Worm (Caenorhabditis elegans) whole organism, L1 larva: ENCODE measurements around the gene srv-29.

Experiments
- C04F5.9 ChIP-seq: sonication (generic microtip); optimal IDR thresholded peaks from 2 replicates; lab custom pipeline; 2016; ENCODE audit warnings: missing genetic modification characterization, missing compliant biosample characterization
- C34B4.2 ChIP-seq: sonication (generic microtip); optimal IDR thresholded peaks from 2 replicates; lab custom pipeline; 2017; ENCODE audit warnings: mild to moderate bottlenecking, missing genetic modification characterization, missing compliant biosample characterization
- alr-1 ChIP-seq: fragments of 200-800 bp; sonication (Bioruptor generic); optimal IDR thresholded peaks from 2 replicates; lab custom pipeline; 2018; ENCODE audit warnings: borderline replicate concordance, mild to moderate bottlenecking, missing genetic modification characterization, missing compliant biosample characterization
- aly-2 ChIP-seq: fragments of 150-350 bp; optimal IDR thresholded peaks from 2 replicates; lab custom pipeline; 2014; ENCODE audit warnings: missing biosample characterization, missing genetic modification characterization
- ceh-8 ChIP-seq: fragments of 200-800 bp; sonication (Bioruptor generic); optimal IDR thresholded peaks from 2 replicates; lab custom pipeline; 2018; ENCODE audit warnings: mild to moderate bottlenecking, missing genetic modification characterization, moderate library complexity, missing compliant biosample characterization
- dsc-1 ChIP-seq: sonication (generic microtip); optimal IDR thresholded peaks from 2 replicates; lab custom pipeline; 2016; ENCODE audit warnings: mild to moderate bottlenecking, missing genetic modification characterization, missing compliant biosample characterization
- efl-1 ChIP-seq, 4 experiments: fragments of 150-350 bp; optimal IDR thresholded peaks in 3 of 4; peaks in 1 of 4; 1 replicate in 1 of 4; 2 replicates in 3 of 4; lab custom pipeline; 2014; ENCODE audit warnings: missing biosample characterization in 2 of 4, missing genetic modification characterization in 2 of 4, missing genetic modification reagents in 2 of 4
- efl-3 ChIP-seq: fragments of 200-800 bp; sonication (Bioruptor generic); optimal IDR thresholded peaks from 2 replicates; lab custom pipeline; 2018; ENCODE audit warnings: mild to moderate bottlenecking, missing genetic modification characterization, missing compliant biosample characterization
- egl-13 ChIP-seq: sonication (generic microtip); optimal IDR thresholded peaks from 2 replicates; lab custom pipeline; 2016; ENCODE audit warnings: missing genotype, missing genetic modification reagents, missing genetic modification characterization, missing compliant biosample characterization
- egl-27 ChIP-seq, 2 experiments: fragments of 150-350 bp in 1 of 2; sonication (generic microtip); optimal IDR thresholded peaks; 3 replicates each; lab custom pipeline; 2017 to 2018; ENCODE audit warnings: missing biosample characterization in 2 of 2, missing genetic modification characterization in 2 of 2, missing genetic modification reagents in 2 of 2
- elt-2 ChIP-seq: sonication (generic microtip); optimal IDR thresholded peaks from 2 replicates; lab custom pipeline; 2016; ENCODE audit warnings: missing genetic modification characterization, mild to moderate bottlenecking, inconsistent platforms, missing compliant biosample characterization, missing genetic modification reagents
- fkh-10 ChIP-seq: sonication (generic microtip); optimal IDR thresholded peaks from 2 replicates; lab custom pipeline; 2017; ENCODE audit warnings: missing biosample characterization, missing genetic modification reagents, missing genetic modification characterization
- fkh-4 ChIP-seq: sonication (generic microtip); optimal IDR thresholded peaks from 2 replicates; lab custom pipeline; 2016; ENCODE audit warnings: missing compliant biosample characterization, missing genetic modification characterization, borderline replicate concordance
- fkh-8 ChIP-seq: sonication (generic microtip); optimal IDR thresholded peaks from 2 replicates; lab custom pipeline; 2016; ENCODE audit warnings: mild to moderate bottlenecking, missing genetic modification characterization, missing compliant biosample characterization
- fos-1 ChIP-seq: fragments of 150-350 bp; optimal IDR thresholded peaks from 2 replicates; lab custom pipeline; 2014; ENCODE audit warnings: missing biosample characterization, missing genetic modification characterization
- hpl-2 ChIP-seq: fragments of 150-350 bp; optimal IDR thresholded peaks from 2 replicates; lab custom pipeline; 2014; ENCODE audit warnings: missing biosample characterization, missing genetic modification reagents, missing genetic modification characterization
- lin-39 ChIP-seq: fragments of 150-350 bp; optimal IDR thresholded peaks from 2 replicates; lab custom pipeline; 2014; ENCODE audit warnings: missing biosample characterization, missing genetic modification reagents, missing genetic modification characterization
- lsy-2 ChIP-seq, 2 experiments: fragments of 150-350 bp; optimal IDR thresholded peaks; 2 replicates each; lab custom pipeline; 2014; ENCODE audit warnings: missing biosample characterization in 2 of 2, missing genetic modification characterization in 2 of 2
- mdl-1 ChIP-seq, 2 experiments: fragments of 150-350 bp; optimal IDR thresholded peaks; 2 replicates each; lab custom pipeline; 2014 to 2017; ENCODE audit warnings: missing biosample characterization in 2 of 2, missing genetic modification characterization in 2 of 2, inconsistent platforms in 1 of 2
- mep-1 ChIP-seq: fragments of 150-350 bp; optimal IDR thresholded peaks from 2 replicates; lab custom pipeline; 2014; ENCODE audit warnings: missing biosample characterization, missing genetic modification characterization
- nhr-11 ChIP-seq: fragments of 150-350 bp; optimal IDR thresholded peaks from 2 replicates; lab custom pipeline; 2014; ENCODE audit warnings: missing biosample characterization, missing genetic modification characterization
- nhr-12 ChIP-seq: sonication (generic microtip); optimal IDR thresholded peaks from 2 replicates; lab custom pipeline; 2017; ENCODE audit warnings: missing biosample characterization, missing genetic modification characterization
- nhr-20 ChIP-seq: sonication (generic microtip); optimal IDR thresholded peaks from 2 replicates; lab custom pipeline; 2016; ENCODE audit warnings: mild to moderate bottlenecking, missing genetic modification characterization, missing compliant biosample characterization
- nhr-47 ChIP-seq: sonication (generic microtip); optimal IDR thresholded peaks from 2 replicates; lab custom pipeline; 2016; ENCODE audit warnings: mild to moderate bottlenecking, missing genetic modification characterization, moderate library complexity, missing compliant biosample characterization
- pqm-1 ChIP-seq: sonication (generic microtip); optimal IDR thresholded peaks from 3 replicates; lab custom pipeline; 2017; ENCODE audit warnings: missing biosample characterization, missing genetic modification characterization
- sox-4 ChIP-seq: sonication (generic microtip); optimal IDR thresholded peaks from 2 replicates; lab custom pipeline; 2016; ENCODE audit warnings: missing genetic modification characterization, missing compliant biosample characterization
- sptf-1 ChIP-seq: fragments of 150-350 bp; optimal IDR thresholded peaks from 2 replicates; lab custom pipeline; 2014; ENCODE audit warnings: missing biosample characterization, missing genetic modification characterization
- swsn-7 ChIP-seq: sonication (generic microtip); optimal IDR thresholded peaks from 2 replicates; lab custom pipeline; 2016; ENCODE audit warnings: missing genetic modification characterization, missing compliant biosample characterization
- unc-130 ChIP-seq: fragments of 150-350 bp; optimal IDR thresholded peaks from 2 replicates; lab custom pipeline; 2017; ENCODE audit warnings: missing biosample characterization, missing genetic modification characterization, inconsistent platforms
- unc-98 ChIP-seq: fragments of 200-800 bp; sonication (Bioruptor generic); IDR thresholded peaks from 2 replicates; pipeline ENCODE4 v1.3.6; 2022; ENCODE audit warnings: missing genetic modification characterization, missing compliant biosample characterization
- ztf-4 ChIP-seq: fragments of 150-350 bp; optimal IDR thresholded peaks from 2 replicates; lab custom pipeline; 2014; ENCODE audit warnings: missing biosample characterization, missing genetic modification characterization

The srv-29 gene

DNA sequence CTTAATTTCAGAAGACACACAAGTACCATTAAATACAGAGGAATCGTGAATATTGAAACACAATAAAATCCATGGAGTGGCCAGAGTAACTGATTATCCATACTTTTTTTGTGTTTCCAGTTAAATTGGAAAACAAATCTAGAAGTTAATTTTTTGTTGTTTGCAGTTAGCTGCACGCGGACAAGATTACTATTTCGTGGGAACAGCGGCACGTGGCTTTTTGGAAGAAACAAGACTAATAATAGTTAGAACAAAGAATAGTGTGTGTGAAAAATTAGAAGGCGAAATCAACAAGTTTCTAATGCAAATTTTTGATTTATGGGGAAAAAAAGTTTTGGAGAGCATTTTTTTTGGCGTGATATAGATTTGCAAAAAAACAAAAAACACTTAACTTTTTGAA lies at the start of gene srv-29:
Gene srv-29 (minus strand): TSS at position 101 of the 400 bp plus-strand sequence.
- no peak for TF ChIP-seq unc-130 (tag; lab: Kevin White, UChicago)
- TF ChIP-seq ztf-4: no peak
- no peak for TF ChIP-seq swsn-7 (tag; lab: Kevin White, UChicago)
- no peak for TF ChIP-seq nhr-12
- TF ChIP-seq mdl-1 (tag; optimal IDR thresholded peaks at IDR 0.05; lab: Kevin White, UChicago): no peak
- no peak for TF ChIP-seq fkh-4 (tag; lab: Kevin White, UChicago)
- no peak for TF ChIP-seq C34B4.2 (tag; lab: Kevin White, UChicago)
- TF ChIP-seq efl-1 (optimal IDR thresholded peaks at IDR 0.05; lab: Kevin White, UChicago): no peak
- no peak for TF ChIP-seq efl-1 (GFP tag; optimal IDR thresholded peaks at IDR 0.05 in 1 of 2; lab: Kevin White, UChicago)
- TF ChIP-seq, all 84 proteins: peak for 0

DNA sequence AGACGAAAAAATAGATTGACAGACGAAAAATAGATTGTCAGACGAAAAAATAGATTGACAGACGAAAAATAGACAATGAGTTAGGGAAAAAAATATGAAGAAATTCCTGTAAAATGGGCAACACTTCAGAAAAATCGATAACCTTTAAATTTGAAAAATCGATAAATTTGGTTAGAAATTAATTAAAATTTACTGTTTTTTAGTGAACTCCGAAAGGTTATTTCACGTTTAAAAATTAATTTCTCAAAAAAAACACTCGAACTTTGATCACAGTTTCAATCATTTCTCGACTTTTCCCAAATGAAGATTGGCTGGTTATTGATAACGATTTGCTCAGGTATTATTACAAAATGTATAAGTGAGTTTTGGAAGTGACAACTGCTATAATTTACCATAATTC lies 41.0 kb upstream of the srv-29 start, which contains the start of gene csp-2:
Gene csp-2 (plus strand): TSS at position 301 of the 400 bp plus-strand sequence.
- no peak for TF ChIP-seq mep-1
- TF ChIP-seq sox-4: no peak
- TF ChIP-seq aly-2 (tag; lab: Kevin White, UChicago): no peak
- no peak for TF ChIP-seq hpl-2 (GFP tag; lab: Kevin White, UChicago)
- TF ChIP-seq C04F5.9 (tag; lab: Kevin White, UChicago): no peak
- no peak for TF ChIP-seq fkh-8
- TF ChIP-seq pqm-1 (tag; lab: Kevin White, UChicago): no peak
- no peak for TF ChIP-seq mdl-1 (tag; optimal IDR thresholded peaks at IDR 0.05; lab: Kevin White, UChicago)
- no peak for TF ChIP-seq nhr-11 (tag; lab: Kevin White, UChicago)
- no peak for TF ChIP-seq elt-2
- no peak for TF ChIP-seq nhr-47 (tag; lab: Kevin White, UChicago)
- TF ChIP-seq dsc-1 (tag; lab: Kevin White, UChicago): no peak
- TF ChIP-seq ceh-8 (GFP tag; lab: Kevin White, UChicago): no peak
- no peak for TF ChIP-seq fkh-10

DNA sequence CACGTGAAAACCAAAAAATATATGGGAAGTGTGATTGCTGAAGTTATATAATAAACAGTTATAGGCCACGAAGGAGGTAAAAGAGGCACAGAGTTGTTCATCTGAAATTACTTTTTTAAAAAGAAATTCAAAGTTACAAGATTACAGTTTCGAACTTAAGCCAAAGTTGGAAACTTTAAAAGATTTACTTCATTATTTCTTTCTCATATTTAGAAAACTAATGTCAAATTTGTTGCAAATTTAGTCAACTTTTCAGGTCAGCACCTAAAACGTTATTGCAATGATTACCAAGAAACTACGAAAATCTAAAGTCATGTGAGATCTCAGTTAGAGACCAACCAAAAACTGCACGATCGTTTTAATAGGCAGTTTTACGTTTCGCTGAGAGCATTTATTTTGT lies 37.2 kb upstream of the srv-29 start, which contains the start of gene srv-25:
Gene srv-25 (minus strand): TSS at position 101 of the 400 bp plus-strand sequence.
- TF ChIP-seq sptf-1 (tag; lab: Kevin White, UChicago): no peak
- no peak for TF ChIP-seq lsy-2 (tag; optimal IDR thresholded peaks at IDR 0.05; lab: Kevin White, UChicago)
- no peak for TF ChIP-seq egl-27 (tag; optimal IDR thresholded peaks at IDR 0.05; lab: Kevin White, UChicago)
- TF ChIP-seq lin-39 (tag; lab: Kevin White, UChicago): no peak
- TF ChIP-seq efl-3 (GFP tag; lab: Kevin White, UChicago): no peak

DNA sequence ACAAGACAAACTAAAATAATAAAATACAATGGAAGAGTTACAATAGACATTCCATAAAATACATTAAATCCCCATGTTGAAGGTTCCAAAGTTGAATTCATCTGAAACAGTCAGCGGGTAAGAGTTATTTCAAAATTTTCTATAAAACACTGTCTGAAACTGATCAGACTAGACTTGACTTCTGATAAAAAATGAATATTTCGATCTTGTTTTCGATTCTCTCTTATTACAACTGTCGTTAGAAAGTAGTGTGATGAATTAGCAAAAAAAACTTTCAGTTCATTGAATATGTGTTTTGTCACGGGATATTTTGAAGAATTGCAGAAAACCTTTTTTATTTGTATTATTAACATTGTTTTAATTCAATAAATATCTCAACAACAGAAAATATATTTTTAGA lies 35.4 kb upstream of the srv-29 start, which contains the start of gene srv-26:
Gene srv-26 (minus strand): TSS at position 101 of the 400 bp plus-strand sequence.
- TF ChIP-seq efl-1 (optimal IDR thresholded peaks at IDR 0.05; lab: Kevin White, UChicago) (no peak), efl-1 (GFP tag; optimal IDR thresholded peaks at IDR 0.05 in 1 of 2; lab: Kevin White, UChicago) (peak in 1 of 2 experiments; percentile 48), mep-1 (no peak)

DNA sequence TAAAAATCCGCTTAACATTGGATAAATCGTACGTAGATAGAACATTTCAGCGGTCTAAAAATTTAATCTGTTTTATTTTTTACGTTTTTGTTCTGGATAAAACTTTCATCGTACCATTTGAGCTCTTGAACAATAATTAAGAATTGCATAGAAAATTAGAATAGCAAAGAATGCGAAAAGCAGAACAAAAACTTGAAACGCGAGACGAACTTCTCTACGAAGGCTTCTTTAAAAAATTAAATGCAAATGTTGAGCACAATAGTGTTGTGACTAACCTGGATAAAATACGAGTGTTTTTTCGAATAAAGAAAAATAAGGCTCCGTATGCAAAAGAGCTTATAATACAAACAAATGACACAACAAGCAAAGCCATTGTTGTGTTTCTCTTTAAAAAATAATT lies 33.1 kb upstream of the srv-29 start:
- TF ChIP-seq fkh-4 (tag; lab: Kevin White, UChicago): no peak
- no peak for TF ChIP-seq nhr-47 (tag; lab: Kevin White, UChicago)
- TF ChIP-seq alr-1 (tag; lab: Kevin White, UChicago): no peak
- no peak for TF ChIP-seq C34B4.2 (tag; lab: Kevin White, UChicago)
- no peak for TF ChIP-seq fos-1 (tag; lab: Kevin White, UChicago)
- TF ChIP-seq nhr-20 (tag; lab: Kevin White, UChicago): no peak
- TF ChIP-seq unc-98 (GFP tag; lab: Robert Waterston, UW): no peak

DNA sequence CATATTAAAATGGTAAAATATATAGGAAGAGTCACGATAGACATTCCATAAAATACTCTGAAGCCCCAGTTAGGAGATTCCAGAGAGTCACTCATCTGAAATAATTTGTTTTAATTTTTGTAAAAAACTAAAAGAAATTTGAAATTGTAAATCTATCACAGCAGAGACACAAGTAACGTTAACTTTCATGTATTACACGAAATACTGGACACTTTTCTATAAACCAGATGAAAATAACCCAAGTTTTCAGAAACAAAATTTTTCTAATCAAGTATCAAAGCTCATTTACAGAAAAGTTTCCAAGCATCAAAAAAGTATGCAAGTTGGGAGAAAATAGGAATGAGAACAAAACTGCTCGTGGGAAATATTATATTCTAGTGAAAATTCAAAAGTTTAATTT lies 31.9 kb upstream of the srv-29 start, which contains the start of gene srv-27:
Gene srv-27 (minus strand): TSS at position 101 of the 400 bp plus-strand sequence.
- TF ChIP-seq egl-13 (no peak), efl-3 (GFP tag; lab: Kevin White, UChicago) (no peak), fkh-8 (peak; percentile 16)
